Worm (Caenorhabditis elegans) whole organism, L4 larva: ENCODE data around the gene rabr-3.

Experiments
- F10B5.3 ChIP-seq: sonication (generic microtip); optimal IDR thresholded peaks from 2 replicates; lab custom pipeline; 2016; ENCODE audit warnings: mild to moderate bottlenecking, missing genetic modification characterization, missing compliant biosample characterization
- F26F4.8 ChIP-seq: fragments of 200-800 bp; sonication (Bioruptor generic); conservative IDR thresholded peaks from 2 replicates; pipeline ENCODE4 v1.3.6; 2022; ENCODE audit warnings: missing genetic modification characterization, missing compliant biosample characterization
- F37D6.2 ChIP-seq: sonication (generic microtip); optimal IDR thresholded peaks from 2 replicates; lab custom pipeline; 2016; ENCODE audit warnings: mild to moderate bottlenecking, missing genetic modification characterization, missing compliant biosample characterization
- F44E2.7 ChIP-seq: fragments of 200-800 bp; sonication (Bioruptor generic); IDR thresholded peaks from 2 replicates; pipeline ENCODE4 v2.1.2; 2022; ENCODE audit warnings: missing genetic modification characterization, missing compliant biosample characterization
- F49E8.2 ChIP-seq: sonication (generic microtip); optimal IDR thresholded peaks from 2 replicates; lab custom pipeline; 2016; ENCODE audit warnings: missing compliant biosample characterization, mild to moderate bottlenecking, missing genetic modification characterization, borderline replicate concordance
- T26A8.4 ChIP-seq: fragments of 200-800 bp; sonication (Bioruptor generic); IDR thresholded peaks from 2 replicates; pipeline ENCODE4 v1.3.6; 2022; ENCODE audit warnings: missing genetic modification characterization, missing compliant biosample characterization
- Y105C5A.15 ChIP-seq: fragments of 200-800 bp; sonication (Bioruptor generic); IDR thresholded peaks from 2 replicates; pipeline ENCODE4 v1.3.6; 2022; ENCODE audit warnings: missing genetic modification characterization, missing compliant biosample characterization
- Y48G9A.11 ChIP-seq: fragments of 200-800 bp; sonication (Bioruptor generic); IDR thresholded peaks from 2 replicates; pipeline ENCODE4 v1.3.6; 2022; ENCODE audit warnings: missing genetic modification reagents, missing genetic modification characterization, missing compliant biosample characterization
- ZK546.5 ChIP-seq, 2 experiments: sonication (generic microtip); optimal IDR thresholded peaks; 2 replicates each; lab custom pipeline; 2017; ENCODE audit warnings: missing biosample characterization in 2 of 2, missing genetic modification characterization in 2 of 2
- aha-1 ChIP-seq: fragments of 150-350 bp; peaks from one replicate; lab custom pipeline; 2014; ENCODE audit warnings: missing biosample characterization, missing genetic modification characterization
- aly-2 ChIP-seq: sonication (generic microtip); optimal IDR thresholded peaks from 2 replicates; lab custom pipeline; 2018; ENCODE audit warnings: missing biosample characterization, missing genetic modification characterization
- attf-4 ChIP-seq: sonication (generic microtip); optimal IDR thresholded peaks from 3 replicates; lab custom pipeline; 2017; ENCODE audit warnings: missing biosample characterization, missing genetic modification characterization
- ceh-44 ChIP-seq: fragments of 200-800 bp; sonication (Bioruptor generic); IDR thresholded peaks from 2 replicates; pipeline ENCODE4 v1.3.6; 2022; ENCODE audit warnings: missing genetic modification reagents, missing genetic modification characterization, missing compliant biosample characterization
- ceh-62 ChIP-seq: sonication (generic microtip); optimal IDR thresholded peaks from 2 replicates; lab custom pipeline; 2017; ENCODE audit warnings: missing biosample characterization, missing genetic modification characterization
- ces-1 ChIP-seq: fragments of 150-350 bp; sonication (generic microtip); optimal IDR thresholded peaks from 4 replicates; lab custom pipeline; 2014; ENCODE audit warnings: missing biosample characterization, missing genetic modification reagents, missing genetic modification characterization
- daf-8 ChIP-seq: fragments of 200-800 bp; sonication (Bioruptor generic); IDR thresholded peaks from 2 replicates; pipeline ENCODE4 v1.3.6; 2022; ENCODE audit warnings: missing genetic modification characterization, missing compliant biosample characterization
- dmd-6 ChIP-seq: fragments of 200-800 bp; sonication (Bioruptor generic); IDR thresholded peaks from 2 replicates; pipeline ENCODE4 v1.3.6; 2022; ENCODE audit warnings: missing genetic modification reagents, missing genetic modification characterization, missing compliant biosample characterization
- dve-1 ChIP-seq: sonication (generic microtip); optimal IDR thresholded peaks from 2 replicates; lab custom pipeline; 2017; ENCODE audit warnings: antibody characterized with exemption, mild to moderate bottlenecking, missing genetic modification characterization, missing compliant biosample characterization; ENCODE audit not compliant: insufficient read depth
- fkh-10 ChIP-seq: fragments of 150-350 bp; optimal IDR thresholded peaks from 2 replicates; lab custom pipeline; 2014; ENCODE audit warnings: missing biosample characterization, missing genetic modification reagents, missing genetic modification characterization
- fos-1 ChIP-seq: fragments of 150-350 bp; optimal IDR thresholded peaks from 2 replicates; lab custom pipeline; 2014; ENCODE audit warnings: missing biosample characterization, missing genetic modification characterization
- hlh-11 ChIP-seq: fragments of 200-800 bp; sonication (Bioruptor generic); optimal IDR thresholded peaks from 2 replicates; lab custom pipeline; 2018; ENCODE audit warnings: mild to moderate bottlenecking, missing genetic modification characterization, missing compliant biosample characterization
- lim-7 ChIP-seq: fragments of 200-800 bp; sonication (Bioruptor generic); IDR thresholded peaks from 2 replicates; pipeline ENCODE4 v1.3.6; 2022; ENCODE audit warnings: missing genetic modification characterization, missing compliant biosample characterization
- lin-1 ChIP-seq: fragments of 200-800 bp; sonication (Bioruptor generic); IDR thresholded peaks from 2 replicates; pipeline ENCODE4 v1.3.6; 2022; ENCODE audit warnings: missing genetic modification reagents, missing genetic modification characterization, missing compliant biosample characterization
- lin-15B ChIP-seq: fragments of 150-350 bp; sonication (generic microtip); optimal IDR thresholded peaks from 3 replicates; lab custom pipeline; 2014; ENCODE audit warnings: missing biosample characterization, missing genetic modification characterization
- lin-38 ChIP-seq: fragments of 200-800 bp; sonication (Bioruptor generic); IDR thresholded peaks from 2 replicates; pipeline ENCODE4 v1.3.6; 2022; ENCODE audit warnings: missing genetic modification reagents, missing genetic modification characterization, missing compliant biosample characterization
- madf-9 ChIP-seq: fragments of 200-800 bp; sonication (Bioruptor generic); conservative IDR thresholded peaks from 2 replicates; pipeline ENCODE4 v1.3.6; 2022; ENCODE audit warnings: missing genetic modification reagents, missing genetic modification characterization, missing compliant biosample characterization
- mdt-29 ChIP-seq: fragments of 200-800 bp; sonication (Bioruptor generic); IDR thresholded peaks from 2 replicates; pipeline ENCODE4 v1.3.6; 2022; ENCODE audit warnings: missing genetic modification reagents, missing genetic modification characterization, missing compliant biosample characterization
- mes-2 ChIP-seq: sonication (generic microtip); optimal IDR thresholded peaks from 2 replicates; lab custom pipeline; 2016; ENCODE audit warnings: missing genotype, mild to moderate bottlenecking, missing genetic modification characterization, missing compliant biosample characterization; ENCODE audit not compliant: poor library complexity, severe bottlenecking
- nhr-10 ChIP-seq: fragments of 150-350 bp; optimal IDR thresholded peaks from 2 replicates; lab custom pipeline; 2014; ENCODE audit warnings: missing biosample characterization, missing genetic modification characterization
- nhr-102 ChIP-seq: sonication (generic microtip); optimal IDR thresholded peaks from 2 replicates; lab custom pipeline; 2016; ENCODE audit warnings: mild to moderate bottlenecking, missing genetic modification characterization, moderate library complexity, missing compliant biosample characterization
- nhr-237 ChIP-seq: sonication (generic microtip); optimal IDR thresholded peaks from 2 replicates; lab custom pipeline; 2017; ENCODE audit warnings: missing biosample characterization, missing genetic modification characterization
- nhr-41 ChIP-seq: fragments of 200-800 bp; sonication (Bioruptor generic); IDR thresholded peaks from 2 replicates; pipeline ENCODE4 v1.3.6; 2022; ENCODE audit warnings: missing genetic modification reagents, missing genetic modification characterization, missing compliant biosample characterization
- nhr-42 ChIP-seq: fragments of 200-800 bp; sonication (Bioruptor generic); IDR thresholded peaks from 2 replicates; pipeline ENCODE4 v1.3.6; 2022; ENCODE audit warnings: missing genetic modification characterization, missing compliant biosample characterization
- nhr-48 ChIP-seq: sonication (generic microtip); optimal IDR thresholded peaks from 2 replicates; lab custom pipeline; 2016; ENCODE audit warnings: mild to moderate bottlenecking, missing genetic modification characterization, missing compliant biosample characterization
- nhr-76 ChIP-seq: fragments of 150-350 bp; optimal IDR thresholded peaks from 2 replicates; lab custom pipeline; 2014; ENCODE audit warnings: missing biosample characterization, missing genetic modification characterization
- pha-4 ChIP-seq, 2 experiments: fragments of 150-350 bp in 1 of 2; fragments of 200-800 bp in 1 of 2; sonication (Bioruptor generic) in 1 of 2; IDR thresholded peaks in 1 of 2; optimal IDR thresholded peaks in 1 of 2; 2 replicates each; pipeline versions ENCODE4 v1.3.6 to Lab custom; 2014 to 2022; ENCODE audit warnings: missing genetic modification characterization in 2 of 2, missing genetic modification reagents in 2 of 2, missing biosample characterization in 1 of 2, missing compliant biosample characterization in 1 of 2
- saeg-2 ChIP-seq: fragments of 200-800 bp; sonication (Bioruptor generic); IDR thresholded peaks from 2 replicates; pipeline ENCODE4 v1.3.6; 2022; ENCODE audit warnings: missing genetic modification reagents, missing genetic modification characterization, missing compliant biosample characterization
- snpc-4 ChIP-seq: fragments of 150-350 bp; optimal IDR thresholded peaks from 2 replicates; lab custom pipeline; 2014; ENCODE audit warnings: missing biosample characterization, missing genetic modification characterization
- spr-1 ChIP-seq: sonication (generic microtip); optimal IDR thresholded peaks from 2 replicates; lab custom pipeline; 2016; ENCODE audit warnings: mild to moderate bottlenecking, missing genetic modification characterization, missing compliant biosample characterization
- zfp-3 ChIP-seq: fragments of 200-800 bp; sonication (Bioruptor generic); conservative IDR thresholded peaks from 2 replicates; pipeline ENCODE4 v1.3.6; 2022; ENCODE audit warnings: missing genetic modification reagents, missing genetic modification characterization, missing compliant biosample characterization
- ztf-11 ChIP-seq: fragments of 150-350 bp; optimal IDR thresholded peaks from 2 replicates; lab custom pipeline; 2014; ENCODE audit warnings: missing biosample characterization, missing genetic modification characterization
- ztf-7 ChIP-seq: fragments of 150-350 bp; optimal IDR thresholded peaks from 2 replicates; lab custom pipeline; 2014; ENCODE audit warnings: missing biosample characterization, missing genetic modification characterization

rabr-3 gene

ce11 chrV:16175757-16176156 is 19.7 kb upstream of the rabr-3 start, which contains the start of gene cyp-33D1:
Gene cyp-33D1, minus strand, starts transcription at chrV:16175857.
- TF ChIP-seq fos-1 (tag; lab: Kevin White, UChicago) (no peak), aha-1 (tag; lab: Kevin White, UChicago) (no peak), F26F4.8 (GFP tag; lab: Robert Waterston, UW) (no peak), spr-1 (tag; lab: Kevin White, UChicago) (no peak), saeg-2 (GFP tag; lab: Robert Waterston, UW) (no peak), mdt-29 (GFP tag; lab: Robert Waterston, UW) (no peak), F49E8.2 (no peak), nhr-10 (no peak), F10B5.3 (no peak), hlh-11 (no peak), ZK546.5 (tag; optimal IDR thresholded peaks at IDR 0.05; lab: Kevin White, UChicago) (no peak), aly-2 (tag; lab: Kevin White, UChicago) (no peak), Y48G9A.11 (GFP tag; lab: Robert Waterston, UW) (no peak), nhr-102 (no peak), F44E2.7 (GFP tag; lab: Robert Waterston, UW) (no peak), T26A8.4 (no peak), zfp-3 (GFP tag; lab: Robert Waterston, UW) (no peak)

DNA sequence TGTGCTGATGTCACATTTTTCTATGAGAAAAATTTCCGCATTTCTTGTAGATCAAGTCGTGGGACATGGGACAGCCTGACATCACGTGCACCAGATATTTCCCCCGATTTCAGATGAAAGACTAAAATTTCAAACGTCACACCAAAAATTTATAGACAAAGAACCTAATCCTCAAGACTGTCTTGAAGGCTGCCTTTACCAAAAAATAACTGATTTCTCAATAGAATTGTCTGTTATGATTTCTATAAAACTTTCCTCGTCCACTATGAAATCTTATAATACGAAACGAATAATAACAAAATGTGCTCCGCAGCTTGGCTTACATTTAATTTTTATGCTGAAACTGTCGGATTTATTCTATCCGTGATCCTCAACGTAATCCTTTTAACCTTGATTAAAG is 15.1 kb upstream of the rabr-3 start, which contains the start of gene str-106:
TSS of gene str-106 (plus strand) at position 301 of the 400 bp plus-strand sequence.
- TF ChIP-seq ztf-11 (no peak), mes-2 (tag; lab: Kevin White, UChicago) (no peak), madf-9 (no peak), lin-1 (GFP tag; lab: Robert Waterston, UW) (no peak), ztf-7 (no peak), nhr-237 (tag; lab: Kevin White, UChicago) (no peak), nhr-76 (tag; lab: Kevin White, UChicago) (no peak), ces-1 (no peak), nhr-41 (GFP tag; lab: Robert Waterston, UW) (no peak), nhr-102 (no peak), nhr-42 (GFP tag; lab: Robert Waterston, UW) (no peak), hlh-11 (no peak), ceh-62 (no peak), snpc-4 (tag; lab: Kevin White, UChicago) (no peak)

- TF ChIP-seq attf-4 (tag; lab: Kevin White, UChicago) (no peak), lin-15B (no peak), Y105C5A.15 (GFP tag; lab: Robert Waterston, UW) (no peak), spr-1 (tag; lab: Kevin White, UChicago) (no peak), ztf-7 (no peak), lim-7 (no peak), nhr-48 (tag; lab: Kevin White, UChicago) (no peak), F37D6.2 (no peak), lin-38 (no peak), dmd-6 (GFP tag; lab: Robert Waterston, UW) (no peak), aly-2 (tag; lab: Kevin White, UChicago) (no peak), nhr-237 (tag; lab: Kevin White, UChicago) (no peak), ceh-44 (no peak), daf-8 (GFP tag; lab: Robert Waterston, UW) (no peak)
These were observed 13.4 kb upstream of the rabr-3 start, which contains the start of gene srz-13 for ce11 chrV:16182110-16182509. Gene srz-13, plus strand, starts transcription at chrV:16182410.

ce11 chrV:16182918-16183317 is 12.6 kb upstream of the rabr-3 start, which contains the start of gene srh-277:
Gene srh-277, plus strand, starts transcription at chrV:16183218.
- TF ChIP-seq dve-1 (tag; lab: Kevin White, UChicago) (no peak), fkh-10 (GFP tag; lab: Kevin White, UChicago) (no peak), pha-4 (GFP tag; IDR thresholded peaks at IDR 0.05; lab: Robert Waterston, UW) (no peak), pha-4 (tag; optimal IDR thresholded peaks at IDR 0.05; lab: Kevin White, UChicago) (no peak)
